Worm (Caenorhabditis elegans) whole organism, young adult: Measurements from ENCODE around the gene utp-20.

Source experiments
- F23B12.7 ChIP-seq: sonication (generic microtip); optimal IDR thresholded peaks from 2 replicates; lab custom pipeline; 2017; ENCODE audit warnings: missing genetic modification characterization, mild to moderate bottlenecking, missing compliant biosample characterization, antibody characterized with exemption, moderate library complexity; ENCODE audit not compliant: insufficient read depth
- T26A5.8 ChIP-seq: sonication (generic microtip); optimal IDR thresholded peaks from 2 replicates; lab custom pipeline; 2016; ENCODE audit warnings: missing genetic modification characterization, missing compliant biosample characterization
- ama-1 ChIP-seq, 3 experiments: fragments of 150-350 bp in 1 of 3; sonication (generic microtip) in 2 of 3; optimal IDR thresholded peaks; 2 replicates each; lab custom pipeline; 2014 to 2018; ENCODE audit warnings: missing biosample characterization in 2 of 3, missing genetic modification characterization in 2 of 3, missing genetic modification reagents in 2 of 3
- athp-1 ChIP-seq: sonication (generic microtip); optimal IDR thresholded peaks from 2 replicates; lab custom pipeline; 2017; ENCODE audit warnings: mild to moderate bottlenecking, missing genetic modification characterization, missing compliant biosample characterization
- fkh-3 ChIP-seq: sonication (generic microtip); optimal IDR thresholded peaks from 2 replicates; lab custom pipeline; 2016; ENCODE audit warnings: mild to moderate bottlenecking, missing genetic modification characterization, missing compliant biosample characterization
- nhr-90 ChIP-seq: sonication (generic microtip); optimal IDR thresholded peaks from 2 replicates; lab custom pipeline; 2016; ENCODE audit warnings: missing genotype, mild to moderate bottlenecking, missing genetic modification characterization, missing compliant biosample characterization
- somi-1 ChIP-seq: fragments of 200-800 bp; sonication (Bioruptor generic); optimal IDR thresholded peaks from 2 replicates; lab custom pipeline; 2018; ENCODE audit warnings: mild to moderate bottlenecking, missing genetic modification characterization, missing compliant biosample characterization
- tbp1 ChIP-seq: fragments of 200-800 bp; sonication (Bioruptor generic); optimal IDR thresholded peaks from 2 replicates; lab custom pipeline; 2018; ENCODE audit warnings: mild to moderate bottlenecking, missing genetic modification characterization, missing compliant biosample characterization
- unc-130 ChIP-seq: sonication (generic microtip); optimal IDR thresholded peaks from 2 replicates; lab custom pipeline; 2016; ENCODE audit warnings: missing genetic modification reagents, missing genetic modification characterization, missing compliant biosample characterization

ce11 chrII:6513911-6514310, 22.3 kb upstream of the utp-20 start, which contains the start of gene R05G9R.1:
- no peak for TF ChIP-seq nhr-90
- no peak for TF ChIP-seq athp-1 (tag; lab: Kevin White, UChicago)
- no peak for TF ChIP-seq tbp1 (GFP tag; lab: Kevin White, UChicago)
- TF ChIP-seq fkh-3 = no peak
- TF ChIP-seq F23B12.7 (tag; lab: Kevin White, UChicago) = no peak
- TF ChIP-seq T26A5.8 (tag; lab: Kevin White, UChicago) = no peak
- TF ChIP-seq ama-1 (optimal IDR thresholded peaks at IDR 0.05; lab: Kevin White, UChicago) = no peak
- no peak for TF ChIP-seq ama-1 (GFP tag; optimal IDR thresholded peaks at IDR 0.05; lab: Kevin White, UChicago)
- TF ChIP-seq unc-130 (GFP tag; lab: Kevin White, UChicago) = no peak
- no peak for TF ChIP-seq somi-1 (GFP tag; lab: Kevin White, UChicago)
